Worm (Caenorhabditis elegans): ENCODE data around the gene ttr-7.

ttr-7 gene

ce11 chrIII:620204-620718 is 14.5 kb downstream of the ttr-7 start, which contains the start of gene T19C3.4:
TSS of gene T19C3.4 (minus strand) at chrIII:620254.
- TF ChIP-seq ets-4 (tag; optimal IDR thresholded peaks at IDR 0.05) (no peak), pha-2 (tag; optimal IDR thresholded peaks at IDR 0.05) (no peak), ceh-2 (tag; optimal IDR thresholded peaks at IDR 0.05) (no peak)

DNA sequence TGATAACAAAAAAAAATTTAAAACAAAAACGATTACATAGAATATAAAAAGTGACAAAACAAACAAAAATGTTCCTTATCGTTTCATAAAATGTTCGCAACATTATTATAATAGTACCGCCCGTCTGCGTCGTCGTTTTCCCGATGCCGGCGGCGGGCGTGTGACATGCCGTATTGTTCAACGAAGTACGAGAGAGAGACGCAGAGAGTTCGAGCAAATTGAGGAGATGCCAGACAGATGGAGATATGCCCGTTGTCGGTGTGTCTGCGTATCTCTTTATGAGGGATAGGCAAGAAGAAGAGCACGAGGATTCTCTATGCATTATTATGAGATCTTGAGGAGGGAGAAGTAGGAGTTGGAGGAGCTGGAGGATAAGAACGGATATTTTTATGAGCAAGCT is 17.9 kb downstream of the ttr-7 start:
- TF ChIP-seq eyg-1 (tag; optimal IDR thresholded peaks at IDR 0.05) (no peak), mec-3 (tag; optimal IDR thresholded peaks at IDR 0.05; ENCODE audit: borderline replicate concordance) (no peak), nfya-1 (tag; optimal IDR thresholded peaks at IDR 0.05) (peak; percentile 85), ceh-48 (tag; optimal IDR thresholded peaks at IDR 0.05) (peak; percentile 17), unc-55 (GFP tag; optimal IDR thresholded peaks at IDR 0.05) (peak; percentile 96), ceh-18 (tag; optimal IDR thresholded peaks at IDR 0.05) (peak; percentile 88), ceh-31 (tag; optimal IDR thresholded peaks at IDR 0.05) (peak; percentile 79), lim-6 (tag; optimal IDR thresholded peaks at IDR 0.05) (no peak), pag-3 (tag; optimal IDR thresholded peaks at IDR 0.05; ENCODE audit: borderline replicate concordance) (no peak), unc-86 (tag; optimal IDR thresholded peaks at IDR 0.05) (no peak), unc-42 (tag; optimal IDR thresholded peaks at IDR 0.05) (peak; percentile 71), ets-4 (tag; optimal IDR thresholded peaks at IDR 0.05) (peak; percentile 53), ceh-45 (GFP tag; IDR thresholded peaks at IDR 0.05) (no peak), hlh-15 (tag; optimal IDR thresholded peaks at IDR 0.05) (no peak), fkh-10 (GFP tag; optimal IDR thresholded peaks at IDR 0.05) (no peak), ref-2 (tag; optimal IDR thresholded peaks at IDR 0.05) (peak; percentile 54), madf-2 (tag; optimal IDR thresholded peaks at IDR 0.05) (no peak), ahr-1 (tag; optimal IDR thresholded peaks at IDR 0.05) (no peak), pax-1 (tag; optimal IDR thresholded peaks at IDR 0.05) (no peak), ceh-14 (tag; optimal IDR thresholded peaks at IDR 0.05) (no peak), pqm-1 (tag; optimal IDR thresholded peaks at IDR 0.05) (peak; percentile 48), dmd-4 (tag; optimal IDR thresholded peaks at IDR 0.05; ENCODE audit: borderline replicate concordance) (no peak), sox-2 (GFP tag; IDR thresholded peaks at IDR 0.05) (no peak; the same call in 1 of the 2 replicates), pat-9 (tag; optimal IDR thresholded peaks at IDR 0.05) (no peak), nhr-232 (tag; optimal IDR thresholded peaks at IDR 0.05) (no peak), nhr-11 (tag; optimal IDR thresholded peaks at IDR 0.05) (no peak), tbx-2 (tag; optimal IDR thresholded peaks at IDR 0.05) (peak; percentile 62), ceh-6 (GFP tag; optimal IDR thresholded peaks at IDR 0.05) (no peak), hlh-13 (GFP tag; optimal IDR thresholded peaks at IDR 0.05) (no peak), ceh-30 (tag; optimal IDR thresholded peaks at IDR 0.05) (peak; percentile 29), C38D4.7 (GFP tag; optimal IDR thresholded peaks at IDR 0.05) (no peak), K02D7.2 (tag; optimal IDR thresholded peaks at IDR 0.05) (no peak), hlh-30 (tag; optimal IDR thresholded peaks at IDR 0.05; ENCODE audit: insufficient read depth) (peak; percentile 96), ceh-19 (GFP tag; optimal IDR thresholded peaks at IDR 0.05) (no peak), hlh-6 (tag; optimal IDR thresholded peaks at IDR 0.05) (no peak), ceh-9 (tag; optimal IDR thresholded peaks at IDR 0.05) (no peak), sox-4 (tag; optimal IDR thresholded peaks at IDR 0.05) (no peak), fkh-6 (tag; optimal IDR thresholded peaks at IDR 0.05) (no peak), pha-4 (tag; optimal IDR thresholded peaks at IDR 0.05) (no peak), Y22D7AL.16 (tag; optimal IDR thresholded peaks at IDR 0.05) (no peak), pha-2 (tag; optimal IDR thresholded peaks at IDR 0.05) (no peak), T23F11.4 (GFP tag; optimal IDR thresholded peaks at IDR 0.05) (no peak), C08G9.2 (tag; optimal IDR thresholded peaks at IDR 0.05) (no peak), ceh-24 (tag; optimal IDR thresholded peaks at IDR 0.05) (no peak), che-1 (tag; optimal IDR thresholded peaks at IDR 0.05) (no peak), zip-5 (tag; optimal IDR thresholded peaks at IDR 0.05) (no peak), rnt-1 (tag; optimal IDR thresholded peaks at IDR 0.05) (peak; percentile 49), pros-1 (tag; optimal IDR thresholded peaks at IDR 0.05) (peak; percentile 74), hlh-8 (tag; optimal IDR thresholded peaks at IDR 0.05) (peak; percentile 32), elt-4 (tag; optimal IDR thresholded peaks at IDR 0.05) (no peak)
